Fruit fly (Drosophila melanogaster) Kc167 (cell line): ENCODE data around the gene CG17141.

Experiments
- Myc ChIP-seq: fragments of >200 bp; optimal IDR thresholded peaks from 2 replicates; lab custom pipeline; 2017; ENCODE audit warnings: missing external identifiers
- Sin3A ChIP-seq: fragments of >200 bp; optimal IDR thresholded peaks from 2 replicates; lab custom pipeline; 2018; ENCODE audit warnings: missing external identifiers
- h ChIP-seq: fragments of >200 bp; optimal IDR thresholded peaks from 3 replicates; lab custom pipeline; 2018; ENCODE audit warnings: missing external identifiers
- insv ChIP-seq: fragments of >200 bp; optimal IDR thresholded peaks from 3 replicates; lab custom pipeline; 2018; ENCODE audit warnings: missing external identifiers
- psq ChIP-seq: fragments of >200 bp; optimal IDR thresholded peaks from 2 replicates; lab custom pipeline; 2017; ENCODE audit warnings: missing external identifiers
- ttk ChIP-seq: sonication (Bioruptor generic); optimal IDR thresholded peaks from 2 replicates; lab custom pipeline; 2017; ENCODE audit warnings: missing external identifiers

Gene CG17141

DNA sequence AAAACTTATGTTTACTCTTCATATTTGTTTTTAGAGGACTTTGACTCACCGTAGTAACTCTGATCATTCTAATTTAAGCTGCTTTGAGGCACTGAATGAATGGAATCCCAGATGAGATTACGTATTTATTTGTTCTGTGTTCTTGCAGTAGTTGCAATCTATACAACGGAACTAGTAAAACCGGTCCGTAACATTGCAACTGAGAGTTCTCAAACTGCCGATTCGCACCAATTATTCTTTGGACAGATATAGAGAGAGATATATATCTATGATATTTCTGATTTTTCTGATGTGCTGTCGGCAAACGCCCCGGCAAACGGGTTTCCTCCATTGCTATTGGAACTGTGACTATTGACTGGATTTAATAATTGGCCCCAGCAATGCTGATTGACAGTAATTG is 20.2 kb upstream of the CG17141 start, which contains the start of gene CG13841:
Gene CG13841, minus strand, starts transcription at position 101 of the 400 bp plus-strand sequence.
- TF ChIP-seq psq, result no peak

DNA sequence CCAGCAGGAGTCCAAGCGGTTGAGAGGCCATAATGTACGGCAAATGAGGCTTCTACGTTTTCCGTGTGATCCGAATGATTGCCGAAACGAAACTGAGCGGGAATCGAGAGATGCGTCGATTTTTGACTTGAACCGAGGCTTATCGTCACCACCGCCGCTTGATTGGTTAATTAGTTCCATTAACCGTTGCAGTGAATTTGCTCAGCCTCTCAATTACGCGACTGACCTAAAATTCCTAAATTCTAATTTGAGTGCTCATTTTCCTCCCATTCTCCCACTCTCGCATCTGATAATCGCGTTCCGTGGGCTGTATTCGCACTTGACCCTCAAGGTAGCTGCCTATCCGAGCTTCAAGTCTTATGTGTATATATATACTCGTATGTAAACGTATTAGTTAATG is 18.7 kb upstream of the CG17141 start, which contains the start of gene Nepl15:
Gene Nepl15, minus strand, starts transcription at position 101 of the 400 bp plus-strand sequence.
- TF ChIP-seq insv (lab: Kevin White, UChicago) (no peak), Myc (lab: Kevin White, UChicago) (no peak), Sin3A (lab: Kevin White, UChicago) (no peak), h (lab: Kevin White, UChicago) (no peak), psq (no peak), ttk (lab: Kevin White, UChicago) (no peak)

DNA sequence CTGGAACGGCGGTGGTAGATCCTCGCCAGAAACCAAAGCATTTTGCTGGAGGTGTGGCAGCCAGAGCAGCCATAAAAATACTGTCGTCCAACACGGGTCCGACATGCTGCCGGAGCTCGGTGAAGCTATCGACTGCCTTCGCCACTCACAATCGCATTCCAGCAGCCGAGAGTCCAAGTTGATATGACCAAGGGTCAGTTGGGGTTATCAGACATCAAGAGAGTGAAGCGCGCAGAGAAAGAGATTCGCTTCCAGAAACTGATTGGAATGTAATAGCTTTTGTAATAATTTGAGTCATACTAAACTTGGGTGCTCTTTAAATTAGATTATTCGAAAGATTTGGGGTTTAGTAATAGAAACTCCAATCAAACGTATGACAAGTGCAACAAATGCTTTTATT is 16.2 kb upstream of the CG17141 start, which contains the start of gene Nepl14:
Gene Nepl14, minus strand, starts transcription at position 125 of the 400 bp plus-strand sequence.
- TF ChIP-seq insv (lab: Kevin White, UChicago) (no peak), h (lab: Kevin White, UChicago) (no peak), Myc (lab: Kevin White, UChicago) (no peak), Sin3A (lab: Kevin White, UChicago) (no peak), ttk (lab: Kevin White, UChicago) (no peak), psq (no peak)

DNA sequence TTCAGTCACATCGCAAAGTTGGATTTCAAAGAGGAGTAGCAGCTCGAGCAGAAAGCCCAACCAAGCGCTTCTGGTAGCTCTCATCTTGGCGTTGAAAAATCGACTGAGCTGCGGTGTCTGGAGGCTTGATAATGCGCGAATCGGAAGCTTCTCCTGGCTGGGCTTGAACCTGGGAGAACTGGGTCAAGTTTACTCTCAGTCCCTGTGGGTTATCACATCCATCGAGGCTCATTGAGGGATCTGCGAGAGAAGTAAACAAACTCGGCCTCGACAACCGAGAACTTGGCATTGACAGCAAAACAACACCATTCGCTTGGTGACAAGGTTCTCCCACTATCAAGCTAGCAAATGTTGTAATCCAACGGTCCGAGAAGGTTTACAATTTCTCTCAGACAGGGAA is 13.6 kb upstream of the CG17141 start, which contains the start of gene Nepl13:
Gene Nepl13, minus strand, starts transcription at position 89 of the 400 bp plus-strand sequence.
- no peak for TF ChIP-seq h (lab: Kevin White, UChicago)
- no peak for TF ChIP-seq psq
- no peak for TF ChIP-seq Myc (lab: Kevin White, UChicago)
- no peak for TF ChIP-seq insv (lab: Kevin White, UChicago)
- no peak for TF ChIP-seq ttk (lab: Kevin White, UChicago)
- TF ChIP-seq Sin3A (lab: Kevin White, UChicago), result no peak

DNA sequence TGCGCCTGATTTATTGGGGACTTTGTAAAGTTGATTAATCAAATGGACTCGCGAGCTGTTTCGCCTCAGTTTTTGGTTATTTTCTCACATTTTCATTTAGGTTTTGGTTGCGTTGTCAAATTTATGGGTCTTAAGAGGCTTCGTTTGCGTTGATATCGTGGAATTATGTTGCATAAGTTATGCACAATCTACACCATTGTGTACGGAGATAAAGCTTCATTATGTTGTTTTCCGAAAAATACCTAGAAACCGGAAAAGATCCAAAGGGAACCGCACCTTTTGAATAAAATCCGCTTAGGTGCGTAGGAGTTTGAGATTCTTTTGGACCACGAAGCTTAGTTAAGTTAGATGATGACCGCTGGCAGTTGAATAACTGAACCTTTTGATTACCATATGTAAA is 9.7 kb upstream of the CG17141 start:
- no peak for TF ChIP-seq psq
- TF ChIP-seq Sin3A (lab: Kevin White, UChicago), result no peak
- no peak for TF ChIP-seq insv (lab: Kevin White, UChicago)
- no peak for TF ChIP-seq h (lab: Kevin White, UChicago)
- TF ChIP-seq ttk (lab: Kevin White, UChicago), result no peak
- no peak for TF ChIP-seq Myc (lab: Kevin White, UChicago)

DNA sequence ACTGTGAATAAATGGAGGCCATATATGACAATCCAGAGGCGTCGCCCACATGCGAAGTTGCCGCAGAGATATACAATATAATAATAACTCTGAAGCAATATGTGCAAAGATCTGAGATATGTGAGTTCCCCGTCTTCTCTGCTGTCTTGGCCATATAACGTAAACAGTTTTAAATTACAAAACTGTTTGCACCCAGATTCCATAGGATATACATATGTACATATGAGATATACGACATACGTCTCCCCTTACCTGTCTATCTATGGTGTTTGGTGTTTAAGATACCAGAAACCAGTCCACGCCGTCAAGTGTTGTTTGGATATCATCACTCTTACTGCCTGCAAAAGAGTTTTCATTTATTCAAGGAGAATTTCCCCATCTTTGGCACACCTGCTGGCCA is 8.9 kb upstream of the CG17141 start:
- TF ChIP-seq ttk (lab: Kevin White, UChicago) (no peak), h (lab: Kevin White, UChicago) (no peak), Myc (lab: Kevin White, UChicago) (no peak), Sin3A (lab: Kevin White, UChicago) (no peak), insv (lab: Kevin White, UChicago) (no peak), psq (no peak)

DNA sequence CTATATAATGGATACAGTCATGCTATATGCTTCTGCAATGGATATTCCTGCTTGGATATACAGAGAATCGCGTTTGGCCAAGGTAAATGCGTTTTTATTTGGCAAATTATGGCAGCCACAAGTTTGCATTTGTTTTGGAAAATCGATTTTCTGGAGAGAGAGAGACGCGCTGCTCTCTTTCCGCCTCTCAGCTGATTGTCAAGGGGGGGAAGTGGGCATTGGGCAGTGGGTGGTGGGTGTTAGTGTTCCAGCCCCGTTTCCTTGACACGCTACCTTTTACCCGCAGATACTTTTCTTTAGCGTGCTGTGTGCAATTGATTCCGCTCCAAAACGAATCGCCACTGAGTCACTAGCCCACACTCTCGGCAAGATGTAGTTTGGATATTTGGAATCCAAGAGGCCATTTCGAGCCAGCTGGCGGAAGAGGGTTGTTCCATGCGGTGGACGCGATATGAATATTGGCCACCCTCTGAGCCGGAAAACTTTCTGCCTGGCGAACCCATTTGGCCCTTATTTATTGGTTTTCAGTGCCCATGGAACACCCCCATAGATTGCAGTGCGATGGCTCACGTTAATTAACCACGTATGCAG is 7.9 kb upstream of the CG17141 start:
- TF ChIP-seq insv (lab: Kevin White, UChicago) (no peak), ttk (lab: Kevin White, UChicago) (no peak), Sin3A (lab: Kevin White, UChicago) (no peak), psq (no peak), Myc (lab: Kevin White, UChicago) (no peak)

DNA sequence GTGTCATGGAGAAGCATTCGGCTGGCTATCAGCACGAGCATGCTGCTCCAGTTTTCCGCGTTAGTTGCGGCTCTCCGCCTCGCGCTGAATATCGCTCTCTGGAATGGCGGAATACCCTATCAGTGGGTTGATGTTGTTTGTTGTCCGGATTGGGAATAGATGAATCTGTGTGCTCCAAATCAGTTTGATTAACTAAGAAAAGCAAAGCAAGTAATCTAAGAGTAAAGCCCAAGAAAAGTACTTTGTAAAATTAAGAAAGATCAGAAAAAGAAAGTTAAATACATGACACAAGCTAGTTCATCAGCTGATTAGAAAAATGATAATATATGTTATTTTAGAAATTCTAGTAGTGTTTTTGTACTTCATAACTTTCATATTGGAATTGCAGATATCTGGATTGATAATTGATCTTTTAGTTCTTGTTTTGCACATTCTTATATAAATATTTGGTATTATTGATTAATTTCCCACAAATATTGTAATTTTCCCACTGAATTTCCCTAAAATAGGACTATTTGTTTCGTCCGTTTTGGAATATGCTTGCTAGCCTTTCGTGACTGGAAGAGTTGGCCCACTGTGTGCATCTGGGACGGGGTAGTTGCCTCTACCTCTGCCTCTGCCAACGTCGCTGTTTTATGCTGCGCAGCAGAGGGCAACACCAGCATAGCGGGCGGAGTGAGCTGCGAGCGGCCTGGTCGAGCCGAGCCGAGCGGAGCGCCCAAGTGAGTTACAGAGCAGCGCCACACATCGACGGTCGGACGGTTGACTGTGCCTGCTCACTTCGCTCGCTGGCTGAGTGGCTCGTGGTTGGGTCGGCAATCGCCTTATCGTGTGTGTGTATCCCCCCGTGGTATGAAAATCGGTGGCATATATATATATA is 6.7 kb upstream of the CG17141 start:
- TF ChIP-seq h (lab: Kevin White, UChicago), result no peak
- no peak for TF ChIP-seq insv (lab: Kevin White, UChicago)
- TF ChIP-seq Sin3A (lab: Kevin White, UChicago), result no peak
- no peak for TF ChIP-seq ttk (lab: Kevin White, UChicago)

DNA sequence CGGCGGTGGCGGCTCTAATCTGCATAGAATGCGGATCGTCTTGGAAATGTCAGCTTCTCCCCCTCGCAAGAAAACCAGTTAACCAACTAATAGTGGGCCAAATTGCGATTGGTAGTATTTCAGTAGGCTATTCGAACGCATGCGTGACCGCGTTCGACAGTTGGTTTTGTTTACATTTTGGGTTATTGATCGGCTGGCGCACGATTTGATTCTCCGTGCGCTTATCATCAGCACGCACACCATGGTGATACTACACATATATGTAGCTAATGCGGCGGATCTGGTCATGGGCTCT is 6.1 kb upstream of the CG17141 start:
- TF ChIP-seq h (lab: Kevin White, UChicago) (no peak), psq (no peak), Sin3A (lab: Kevin White, UChicago) (no peak), insv (lab: Kevin White, UChicago) (no peak), ttk (lab: Kevin White, UChicago) (no peak), Myc (lab: Kevin White, UChicago) (no peak)

DNA sequence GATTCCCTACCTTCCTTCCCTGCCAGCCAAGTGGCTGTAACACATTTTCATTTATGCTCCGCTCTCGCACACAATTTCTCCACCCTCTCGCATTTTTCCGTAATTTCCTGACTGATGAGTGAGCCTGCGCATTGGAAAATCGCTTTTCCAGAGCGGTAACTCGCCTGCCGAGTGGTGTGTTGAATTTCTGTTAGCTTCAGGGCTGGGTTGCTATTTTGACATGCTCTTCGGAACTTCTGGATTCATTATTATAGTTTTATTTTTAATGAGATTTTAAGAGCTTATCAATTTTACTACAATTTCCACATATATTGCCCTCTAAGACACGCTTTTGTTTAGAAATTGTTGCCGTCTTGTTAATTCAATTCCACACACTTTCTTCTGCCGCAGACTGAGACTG is 5.5 kb upstream of the CG17141 start:
- TF ChIP-seq Sin3A (lab: Kevin White, UChicago), result no peak
- no peak for TF ChIP-seq ttk (lab: Kevin White, UChicago)
- TF ChIP-seq psq, result no peak
- no peak for TF ChIP-seq Myc (lab: Kevin White, UChicago)
- TF ChIP-seq h (lab: Kevin White, UChicago), result no peak
- no peak for TF ChIP-seq insv (lab: Kevin White, UChicago)

DNA sequence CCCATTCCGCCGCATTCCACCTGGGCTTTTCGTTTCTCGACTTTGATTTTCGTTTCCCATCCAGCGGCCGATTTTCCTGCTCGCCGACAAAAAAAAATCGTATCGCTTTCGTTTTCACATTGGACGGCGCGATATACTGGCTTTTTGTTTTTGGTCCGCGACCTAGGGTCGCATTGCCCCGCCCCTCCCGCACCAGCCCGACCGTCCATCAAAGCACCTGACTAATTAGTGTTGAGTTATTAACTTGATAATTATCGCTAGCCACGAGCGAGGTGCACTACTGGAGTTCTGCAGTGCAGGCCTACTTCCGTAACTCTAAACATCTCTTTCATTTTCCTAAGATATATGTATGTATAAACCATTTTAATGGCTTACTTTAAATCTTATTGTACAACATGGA is 4.3 kb upstream of the CG17141 start:
- TF ChIP-seq psq, result no peak
- no peak for TF ChIP-seq insv (lab: Kevin White, UChicago)
- TF ChIP-seq ttk (lab: Kevin White, UChicago), result no peak
- TF ChIP-seq h (lab: Kevin White, UChicago), result no peak
- no peak for TF ChIP-seq Myc (lab: Kevin White, UChicago)
- TF ChIP-seq Sin3A (lab: Kevin White, UChicago), result no peak

DNA sequence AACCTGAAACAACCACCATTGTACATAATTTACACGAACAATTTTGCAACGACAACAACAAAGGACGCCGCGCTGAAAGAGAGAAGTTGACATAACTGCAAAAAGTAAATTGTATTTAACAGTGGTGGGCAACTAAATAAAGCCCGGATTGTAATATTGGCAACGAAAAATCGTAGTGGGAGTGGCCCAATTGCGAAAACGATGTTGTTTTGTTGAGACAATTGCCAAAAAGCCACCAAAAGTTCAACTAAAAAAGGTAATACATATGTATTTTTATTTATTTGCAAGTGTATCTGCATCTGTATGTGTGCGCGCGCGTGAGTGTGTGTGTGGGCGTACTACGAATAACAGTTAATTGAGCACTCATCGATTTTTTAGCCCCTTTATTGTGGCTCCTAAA is 3.7 kb upstream of the CG17141 start:
- TF ChIP-seq Sin3A (lab: Kevin White, UChicago), result no peak
- TF ChIP-seq Myc (lab: Kevin White, UChicago), result no peak
- no peak for TF ChIP-seq insv (lab: Kevin White, UChicago)
- no peak for TF ChIP-seq ttk (lab: Kevin White, UChicago)
- TF ChIP-seq h (lab: Kevin White, UChicago), result no peak
- TF ChIP-seq psq, result no peak
